Fruit fly (Drosophila melanogaster): ENCODE results near the gene Vps33B.

The Vps33B gene

DNA sequence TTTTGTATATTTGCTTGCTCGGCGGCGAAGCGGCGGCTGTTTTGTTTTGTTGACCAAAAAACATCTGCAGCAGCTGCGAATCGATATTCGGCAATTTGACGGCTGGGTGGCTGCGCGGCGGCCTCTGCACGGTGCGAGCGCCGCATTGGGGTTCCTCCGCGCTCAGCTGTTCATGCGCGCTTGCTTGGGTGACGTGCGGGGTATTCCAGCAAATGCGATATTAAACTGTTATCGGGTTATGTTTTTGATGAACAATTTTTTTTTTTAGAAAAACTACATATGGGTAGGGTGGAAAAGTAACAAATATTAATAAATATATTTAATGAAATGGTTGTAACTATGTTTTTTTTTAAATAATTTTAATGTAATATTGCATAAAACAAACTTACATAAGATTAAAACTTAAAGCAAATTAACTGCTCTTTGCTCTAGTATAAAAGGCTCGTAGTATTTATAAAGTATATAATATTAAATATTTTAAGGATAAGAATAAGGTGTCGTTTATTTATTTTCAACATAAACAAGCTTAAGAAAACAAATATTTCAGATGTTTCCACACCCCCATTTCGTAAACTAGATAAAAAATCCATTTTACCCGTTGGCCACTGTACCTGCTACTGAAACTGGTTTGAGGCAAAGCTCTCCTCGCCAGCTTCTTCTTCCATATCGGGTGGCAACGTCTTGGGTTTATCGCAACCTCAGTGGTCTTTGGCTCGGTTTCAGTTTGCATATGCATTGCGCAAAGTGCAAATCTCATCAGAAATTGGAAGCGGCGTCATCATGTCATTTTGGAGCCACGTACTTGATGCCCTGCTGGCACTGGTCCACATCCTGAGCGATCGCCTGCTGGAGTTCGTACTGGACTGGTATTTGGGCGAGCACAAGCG is 17.7 kb downstream of the Vps33B start, which contains the start of the genes Gnpat and CG5112 (continued):
- TF ChIP-seq emc (GFP tag; optimal IDR thresholded peaks at IDR 0.05) (no peak), usp (GFP tag; optimal IDR thresholded peaks at IDR 0.05) (no peak), Nf-YA (GFP tag; IDR thresholded peaks at IDR 0.05) (peak; percentile 46; the same call in 1 of the 2 replicates), vvl (GFP tag; IDR thresholded peaks at IDR 0.05) (peak; percentile 78), sens (GFP tag) (peak; percentile 67), Dad (GFP tag; optimal IDR thresholded peaks at IDR 0.05) (peak; percentile 67), tup (GFP tag; optimal IDR thresholded peaks at IDR 0.05) (no peak), croc (GFP tag; conservative IDR thresholded peaks at IDR 0.05) (peak; percentile 23; the same call in 2 of the 3 replicates), CG4360 (GFP tag; IDR thresholded peaks at IDR 0.05) (no peak), onecut (GFP tag; IDR thresholded peaks at IDR 0.05) (peak; percentile 99), nau (GFP tag; optimal IDR thresholded peaks at IDR 0.05) (peak; percentile 48), NC2β (GFP tag; optimal IDR thresholded peaks at IDR 0.05) (peak; percentile 54), CG6254 (GFP tag; optimal IDR thresholded peaks at IDR 0.05) (peak; percentile 25), CG12391 (tag; optimal IDR thresholded peaks at IDR 0.05) (peak; percentile 69), caup (GFP tag; optimal IDR thresholded peaks at IDR 0.05; ENCODE audit: severe bottlenecking) (peak; percentile 64), Elba2 (GFP tag; optimal IDR thresholded peaks at IDR 0.05) (no peak), fu2 (GFP tag; optimal IDR thresholded peaks at IDR 0.05) (no peak), CG1603 (tag; optimal IDR thresholded peaks at IDR 0.05) (peak; percentile 89), CG7786 (GFP tag; optimal IDR thresholded peaks at IDR 0.05) (peak; percentile 50), chm (GFP tag; IDR thresholded peaks at IDR 0.05) (peak; percentile 90), CG1529 (GFP tag; optimal IDR thresholded peaks at IDR 0.05) (no peak), sisA (GFP tag; IDR thresholded peaks at IDR 0.05) (peak; percentile 76), fd3F (GFP tag; optimal IDR thresholded peaks at IDR 0.05) (peak; percentile 1), CG4820 (GFP tag; optimal IDR thresholded peaks at IDR 0.05) (peak; percentile 27), kay (GFP tag; optimal IDR thresholded peaks at IDR 0.05) (no peak), CG34422 (GFP tag; IDR thresholded peaks at IDR 0.05) (peak; percentile 70; the same call in 2 of the 3 replicates), Stat92E (GFP tag; optimal IDR thresholded peaks at IDR 0.05) (no peak), CG2199 (GFP tag; IDR thresholded peaks at IDR 0.05) (no peak), eve (GFP tag; optimal IDR thresholded peaks at IDR 0.05) (no peak), Opbp (GFP tag; IDR thresholded peaks at IDR 0.05; ENCODE audit: partially characterized antibody) (peak; percentile 83), Deaf1 (tag; optimal IDR thresholded peaks at IDR 0.05) (no peak), klu (GFP tag; IDR thresholded peaks at IDR 0.05) (no peak), CG2202 (tag; optimal IDR thresholded peaks at IDR 0.05) (no peak), Hmr (GFP tag; optimal IDR thresholded peaks at IDR 0.05) (peak; percentile 62), CG34224 (GFP tag; IDR thresholded peaks at IDR 0.05; ENCODE audit: partially characterized antibody) (peak; percentile 78), Usf (GFP tag; optimal IDR thresholded peaks at IDR 0.05) (no peak), CG16779 (GFP tag; IDR thresholded peaks at IDR 0.05) (peak; percentile 63), Dek (tag; optimal IDR thresholded peaks at IDR 0.05) (peak; percentile 0), dysf (GFP tag; IDR thresholded peaks at IDR 0.05) (peak; percentile 74), bab2 (GFP tag; optimal IDR thresholded peaks at IDR 0.05) (peak; percentile 2), odd (GFP tag; optimal IDR thresholded peaks at IDR 0.05) (peak; percentile 45), CG6689 (GFP tag; IDR thresholded peaks at IDR 0.05) (0 out of 2 replicates have a peak, but pooled peaks have one; percentile 12), trem (tag; optimal IDR thresholded peaks at IDR 0.05) (peak; percentile 46), CG32772 (GFP tag; IDR thresholded peaks at IDR 0.05) (peak; percentile 40), ERR (GFP tag; optimal IDR thresholded peaks at IDR 0.05) (no peak), hb (GFP tag; IDR thresholded peaks at IDR 0.05; ENCODE audit: partially characterized antibody) (no peak), gsb (GFP tag; IDR thresholded peaks at IDR 0.05) (peak; percentile 68), mld (GFP tag; IDR thresholded peaks at IDR 0.05; ENCODE audit: partially characterized antibody) (peak; percentile 41; the same call in 1 of the 3 replicates), CG15011 (GFP tag; optimal IDR thresholded peaks at IDR 0.05) (no peak)
